Worm (Caenorhabditis elegans) whole organism, L2 larva: ENCODE measurements around the gene T10B9.14.

Experiments
- alr-1 ChIP-seq: fragments of 150-350 bp; optimal IDR thresholded peaks from 2 replicates; lab custom pipeline; 2014; ENCODE audit warnings: missing biosample characterization, missing genetic modification characterization
- aly-2 ChIP-seq: fragments of 150-350 bp; optimal IDR thresholded peaks from 2 replicates; lab custom pipeline; 2014; ENCODE audit warnings: missing biosample characterization, missing genetic modification characterization
- lin-13 ChIP-seq: fragments of 150-350 bp; optimal IDR thresholded peaks from 2 replicates; lab custom pipeline; 2014; ENCODE audit warnings: missing biosample characterization, missing genetic modification reagents, missing genetic modification characterization
- skn-1 ChIP-seq: sonication (generic microtip); optimal IDR thresholded peaks from 2 replicates; lab custom pipeline; 2017; ENCODE audit warnings: missing biosample characterization, missing genetic modification characterization

DNA sequence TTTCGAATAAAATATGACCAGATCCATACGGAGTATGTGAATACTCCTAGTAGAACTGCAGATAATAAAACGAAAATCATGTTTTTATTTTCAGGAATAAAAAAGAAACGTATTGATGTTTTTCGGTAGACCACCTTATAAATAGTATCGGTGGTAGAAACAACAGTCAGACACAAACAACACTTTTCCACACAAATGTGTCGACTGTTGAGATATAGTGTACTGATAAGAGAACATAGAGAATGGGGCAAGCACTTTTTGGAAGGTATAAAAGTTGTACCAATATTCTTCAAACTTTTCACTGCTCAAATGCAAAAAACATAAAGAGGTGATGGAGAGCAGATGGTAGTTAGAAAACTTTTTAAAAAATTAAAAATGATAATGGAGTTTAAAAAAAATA, 20.4 kb upstream of the T10B9.14 start, which contains the start of gene cyp-13A6:
- no peak for TF ChIP-seq alr-1 (tag; lab: Kevin White, UChicago)
- TF ChIP-seq skn-1 (tag; lab: Kevin White, UChicago), result no peak
- TF ChIP-seq aly-2 (tag; lab: Kevin White, UChicago), result no peak
- no peak for TF ChIP-seq lin-13 (GFP tag; lab: Kevin White, UChicago)
